Worm (Caenorhabditis elegans) whole organism, late embryonic: Measurements from ENCODE around the gene lgl-1.

Source experiments
- ceh-30 ChIP-seq: fragments of 150-350 bp; optimal IDR thresholded peaks from 2 replicates; lab custom pipeline; 2014; ENCODE audit warnings: missing biosample characterization, missing genetic modification characterization
- nhr-11 ChIP-seq: fragments of 150-350 bp; optimal IDR thresholded peaks from 2 replicates; lab custom pipeline; 2014; ENCODE audit warnings: missing biosample characterization, missing genetic modification characterization

- TF ChIP-seq nhr-11 (tag; lab: Kevin White, UChicago) (no peak), ceh-30 (tag; lab: Kevin White, UChicago) (no peak)
Observed at ce11 chrX:871957-872715, 1.2 kb upstream of the lgl-1 start, which contains the start of gene F56F10.1.
